Fruit fly (Drosophila melanogaster) whole organism, embryonic: Measurements from ENCODE around the gene Prim2.

Experiments
- CG4820 ChIP-seq: fragments of 200-800 bp; sonication (Bioruptor generic); optimal IDR thresholded peaks from 3 replicates; lab custom pipeline; 2016; ENCODE audit warnings: missing biosample characterization, missing genetic modification characterization
- CG9215 ChIP-seq: fragments of 200-800 bp; sonication (Bioruptor generic); IDR thresholded peaks from 2 replicates; pipeline ENCODE4 v1.3.6; 2022; ENCODE audit warnings: missing biosample characterization, missing genetic modification characterization
- Hr39 ChIP-seq: fragments of >200 bp; optimal IDR thresholded peaks from 2 replicates; lab custom pipeline; 2017
- Nf-YC ChIP-seq: fragments of 200-800 bp; optimal IDR thresholded peaks from 3 replicates; lab custom pipeline; 2019; ENCODE audit warnings: missing biosample characterization, mild to moderate bottlenecking, missing genetic modification characterization, moderate library complexity
- ase ChIP-seq: fragments of 200-800 bp; sonication (Bioruptor generic); IDR thresholded peaks from 3 replicates; pipeline ENCODE4 v1.3.6; 2022; ENCODE audit warnings: missing biosample characterization, missing genetic modification characterization
- nerfin-1 ChIP-seq: fragments of 200-800 bp; sonication (Bioruptor generic); optimal IDR thresholded peaks from 3 replicates; lab custom pipeline; 2019; ENCODE audit warnings: missing biosample characterization, mild to moderate bottlenecking, missing genetic modification characterization, moderate library complexity
- seq ChIP-seq: fragments of 200-800 bp; sonication (Bioruptor generic); IDR thresholded peaks from 2 replicates; pipeline ENCODE4 v1.3.6; 2022; ENCODE audit warnings: missing biosample characterization, missing genetic modification characterization
- z ChIP-seq: fragments of 200-800 bp; sonication (Bioruptor generic); IDR thresholded peaks from 3 replicates; pipeline ENCODE4 v1.3.6; 2022; ENCODE audit warnings: missing biosample characterization, missing genetic modification characterization

dm6 chr3L:20358212-20358611 lies 3.2 kb downstream of the Prim2 start, which contains the start of gene CG5665:
- TF ChIP-seq Hr39 (lab: Kevin White, UChicago) = no peak
- TF ChIP-seq z = no peak
- TF ChIP-seq CG9215 (GFP tag; lab: Robert Waterston, UW) = no peak
- TF ChIP-seq seq (GFP tag; lab: Robert Waterston, UW) = no peak
- no peak for TF ChIP-seq ase (GFP tag; lab: Robert Waterston, UW)
- no peak for TF ChIP-seq Nf-YC (tag; lab: Kevin White, UChicago)
- TF ChIP-seq nerfin-1 (tag; lab: Kevin White, UChicago) = no peak
- TF ChIP-seq CG4820 (GFP tag; lab: Kevin White, UChicago) = no peak
